Worm (Caenorhabditis elegans): ENCODE measurements around the gene K11H12.1.

Gene K11H12.1

DNA sequence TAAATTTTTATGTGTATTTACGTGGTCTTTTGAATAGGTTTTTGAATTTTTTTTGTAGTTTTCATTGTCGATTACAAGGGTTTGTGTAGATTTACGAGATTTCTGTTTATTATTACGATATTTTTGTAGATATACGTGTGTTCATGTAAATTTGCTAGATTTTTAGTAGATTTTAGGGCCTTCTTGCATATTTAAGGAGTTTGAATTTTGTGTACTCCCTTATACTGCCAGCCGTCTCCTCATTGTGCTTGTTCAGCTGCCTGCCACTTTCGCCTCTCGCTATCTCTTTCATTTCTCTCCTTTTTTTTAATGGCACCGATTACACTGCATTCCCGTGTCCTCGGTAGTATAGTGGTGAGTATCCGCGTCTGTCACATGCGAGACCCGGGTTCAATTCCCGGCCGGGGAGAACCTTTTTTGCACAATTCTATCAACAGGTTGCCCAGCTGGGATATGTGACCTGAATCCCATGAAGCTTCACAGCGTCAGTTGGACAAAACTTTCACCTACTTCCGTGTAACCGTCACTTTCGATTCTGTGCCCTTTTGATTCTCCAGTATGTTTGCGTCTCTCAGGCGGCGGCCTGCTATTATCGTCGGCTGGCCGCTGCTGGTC is 29.6 kb upstream of the K11H12.1 start (continued):
- TF ChIP-seq hpl-2 (GFP tag; optimal IDR thresholded peaks at IDR 0.05) (no peak), swsn-7 (tag; optimal IDR thresholded peaks at IDR 0.05) (peak; percentile 60), ama-1 (optimal IDR thresholded peaks at IDR 0.05) (no peak), jun-1 (tag; optimal IDR thresholded peaks at IDR 0.05) (peak; percentile 24), alr-1 (tag; optimal IDR thresholded peaks at IDR 0.05; ENCODE audit: borderline replicate concordance) (no peak), vab-15 (tag; optimal IDR thresholded peaks at IDR 0.05) (no peak), Y116A8C.19 (tag; optimal IDR thresholded peaks at IDR 0.05; ENCODE audit: borderline replicate concordance) (no peak), lin-15B (tag; optimal IDR thresholded peaks at IDR 0.05) (no peak), fkh-10 (GFP tag; optimal IDR thresholded peaks at IDR 0.05) (no peak), efl-1 (optimal IDR thresholded peaks at IDR 0.05) (peak in 1 of 2 experiments; percentile 42), efl-1 (GFP tag; optimal IDR thresholded peaks at IDR 0.05 in 1 of 2) (peak; percentile 49 to 96), unc-86 (tag; optimal IDR thresholded peaks at IDR 0.05) (peak; percentile 34), xbp-1 (tag; optimal IDR thresholded peaks at IDR 0.05) (peak; percentile 22), egl-13 (tag; optimal IDR thresholded peaks at IDR 0.05) (peak; percentile 46), rnt-1 (tag; optimal IDR thresholded peaks at IDR 0.05) (peak; percentile 69), egl-27 (tag; optimal IDR thresholded peaks at IDR 0.05) (no peak), sup-37 (GFP tag; optimal IDR thresholded peaks at IDR 0.05) (peak; percentile 30), dsc-1 (tag; optimal IDR thresholded peaks at IDR 0.05) (peak; percentile 74), ets-5 (GFP tag; IDR thresholded peaks at IDR 0.05) (no peak), sptf-1 (tag; optimal IDR thresholded peaks at IDR 0.05) (no peak), mdl-1 (tag; optimal IDR thresholded peaks at IDR 0.05) (peak in 1 of 2 experiments; percentile 65), pag-3 (tag; optimal IDR thresholded peaks at IDR 0.05; ENCODE audit: borderline replicate concordance, insufficient read depth) (no peak), nhr-71 (tag; optimal IDR thresholded peaks at IDR 0.05) (no peak), nhr-76 (tag; optimal IDR thresholded peaks at IDR 0.05) (no peak), ztf-4 (tag; optimal IDR thresholded peaks at IDR 0.05) (no peak), nhr-47 (tag; optimal IDR thresholded peaks at IDR 0.05) (no peak), C04F5.9 (tag; optimal IDR thresholded peaks at IDR 0.05) (peak; percentile 42), fkh-8 (tag; optimal IDR thresholded peaks at IDR 0.05) (peak; percentile 75), aha-1 (tag; optimal IDR thresholded peaks at IDR 0.05) (no peak), mab-9 (GFP tag; IDR thresholded peaks at IDR 0.05) (no peak), nhr-19 (GFP tag; conservative IDR thresholded peaks at IDR 0.05) (peak; percentile 60), snpc-4 (tag; optimal IDR thresholded peaks at IDR 0.05) (peak; percentile 54), isw-1 (GFP tag; IDR thresholded peaks at IDR 0.05) (no peak)

DNA sequence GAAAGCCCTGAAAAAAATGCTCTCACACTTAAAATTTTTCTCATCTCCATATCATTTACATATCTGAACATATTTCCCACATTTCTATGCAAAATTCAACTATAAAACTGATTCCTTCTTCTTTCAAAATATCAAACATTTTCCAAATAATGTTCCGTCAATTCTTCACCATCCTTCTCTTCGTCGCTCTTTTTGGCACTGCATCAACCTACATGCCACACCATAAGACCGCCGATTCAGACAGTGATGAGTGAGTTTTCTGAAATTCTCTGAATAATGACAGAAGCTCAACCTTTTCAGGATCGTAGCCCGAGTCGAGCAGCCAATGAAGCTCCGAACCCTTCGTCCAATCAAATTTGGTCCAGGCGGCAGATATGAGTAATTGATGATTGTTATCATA is 23.1 kb upstream of the K11H12.1 start, which contains the start of gene K11H12.5:
Gene K11H12.5 (plus strand): TSS at position 301 of the 400 bp plus-strand sequence.
- TF ChIP-seq elt-2 (tag; optimal IDR thresholded peaks at IDR 0.05) (no peak), lin-14 (GFP tag; optimal IDR thresholded peaks at IDR 0.05) (no peak), ztf-4 (tag; optimal IDR thresholded peaks at IDR 0.05) (no peak), sptf-1 (tag; optimal IDR thresholded peaks at IDR 0.05) (no peak), ceh-90 (tag; optimal IDR thresholded peaks at IDR 0.05) (no peak), aha-1 (tag; optimal IDR thresholded peaks at IDR 0.05) (no peak), alr-1 (tag; optimal IDR thresholded peaks at IDR 0.05; ENCODE audit: borderline replicate concordance) (no peak), ceh-88 (GFP tag; IDR thresholded peaks at IDR 0.05) (no peak), dsc-1 (tag; optimal IDR thresholded peaks at IDR 0.05) (no peak), nhr-20 (tag; optimal IDR thresholded peaks at IDR 0.05) (no peak), fkh-4 (tag; optimal IDR thresholded peaks at IDR 0.05; ENCODE audit: borderline replicate concordance) (no peak), snpc-4 (tag; optimal IDR thresholded peaks at IDR 0.05) (no peak), swsn-7 (tag; optimal IDR thresholded peaks at IDR 0.05) (no peak), grh-1 (GFP tag; IDR thresholded peaks at IDR 0.05) (no peak), nhr-12 (tag; optimal IDR thresholded peaks at IDR 0.05) (no peak), C16A3.4 (tag; optimal IDR thresholded peaks at IDR 0.05) (no peak), zag-1 (tag; optimal IDR thresholded peaks at IDR 0.05) (no peak)
